Fruit fly (Drosophila melanogaster) whole organism: ENCODE data around the gene kek6.

ENCODE experiments used
- CG8478 ChIP-seq: fragments of >200 bp; optimal IDR thresholded peaks from 2 replicates; lab custom pipeline; 2018; ENCODE audit warnings: inconsistent platforms
- Dll ChIP-seq: fragments of >200 bp; optimal IDR thresholded peaks from 2 replicates; lab custom pipeline; 2017
- pan ChIP-seq: fragments of >200 bp; optimal IDR thresholded peaks from 2 replicates; lab custom pipeline; 2017
- psq ChIP-seq: fragments of >200 bp; optimal IDR thresholded peaks from 2 replicates; lab custom pipeline; 2017
- usp ChIP-seq: fragments of >200 bp; optimal IDR thresholded peaks from 2 replicates; lab custom pipeline; 2017; ENCODE audit warnings: missing biosample characterization, missing genetic modification characterization, mixed read lengths

- TF ChIP-seq pan (lab: Kevin White, UChicago) (no peak), psq (lab: Kevin White, UChicago) (no peak), CG8478 (lab: Kevin White, UChicago) (no peak), Dll (lab: Kevin White, UChicago) (no peak), usp (GFP tag; lab: Kevin White, UChicago) (no peak)
These were observed 18.7 kb upstream of the kek6 start for dm6 chr3R:31603246-31603645.
